Fruit fly (Drosophila melanogaster): ENCODE data around the gene Rop.

Gene Rop

DNA sequence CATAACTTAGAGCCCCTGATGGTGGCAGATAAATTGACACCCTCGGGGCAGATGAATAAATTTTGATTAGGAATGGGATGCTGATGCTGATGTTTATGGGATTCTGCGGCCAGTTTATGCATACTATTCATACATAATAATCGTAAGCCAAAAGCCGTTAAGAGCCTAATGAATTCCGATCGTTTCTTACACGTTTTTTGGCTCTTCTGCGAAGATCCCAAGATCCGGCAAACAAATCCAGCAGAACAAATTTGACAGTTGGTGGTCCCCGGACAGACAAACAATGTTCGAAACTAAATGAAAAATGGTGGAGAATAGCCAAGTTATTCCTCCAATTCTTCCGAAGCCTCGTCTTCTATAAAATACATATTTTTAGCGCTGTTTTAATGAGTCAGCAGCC lies 21.3 kb downstream of the Rop start:
- TF ChIP-seq CG17801 (GFP tag; optimal IDR thresholded peaks at IDR 0.05; ENCODE audit: partially characterized antibody) = no peak

- peak; percentile 45 for TF ChIP-seq CG17801 (GFP tag; optimal IDR thresholded peaks at IDR 0.05; ENCODE audit: partially characterized antibody)
These were observed 22.1 kb downstream of the Rop start for dm6 chr3L:4116490-4117367.

dm6 chr3L:4115701-4116100 lies 23.1 kb downstream of the Rop start:
- TF ChIP-seq CG17801 (GFP tag; optimal IDR thresholded peaks at IDR 0.05; ENCODE audit: partially characterized antibody) = no peak

dm6 chr3L:4115107-4115506 lies 23.7 kb downstream of the Rop start:
- TF ChIP-seq CG17801 (GFP tag; optimal IDR thresholded peaks at IDR 0.05; ENCODE audit: partially characterized antibody) = no peak

- TF ChIP-seq CG17801 (GFP tag; optimal IDR thresholded peaks at IDR 0.05; ENCODE audit: partially characterized antibody) = no peak
These were observed 24.8 kb downstream of the Rop start for dm6 chr3L:4113998-4114397.

dm6 chr3L:4110212-4110611 lies 28.6 kb downstream of the Rop start:
- TF ChIP-seq CG17801 (GFP tag; optimal IDR thresholded peaks at IDR 0.05; ENCODE audit: partially characterized antibody) = no peak

DNA sequence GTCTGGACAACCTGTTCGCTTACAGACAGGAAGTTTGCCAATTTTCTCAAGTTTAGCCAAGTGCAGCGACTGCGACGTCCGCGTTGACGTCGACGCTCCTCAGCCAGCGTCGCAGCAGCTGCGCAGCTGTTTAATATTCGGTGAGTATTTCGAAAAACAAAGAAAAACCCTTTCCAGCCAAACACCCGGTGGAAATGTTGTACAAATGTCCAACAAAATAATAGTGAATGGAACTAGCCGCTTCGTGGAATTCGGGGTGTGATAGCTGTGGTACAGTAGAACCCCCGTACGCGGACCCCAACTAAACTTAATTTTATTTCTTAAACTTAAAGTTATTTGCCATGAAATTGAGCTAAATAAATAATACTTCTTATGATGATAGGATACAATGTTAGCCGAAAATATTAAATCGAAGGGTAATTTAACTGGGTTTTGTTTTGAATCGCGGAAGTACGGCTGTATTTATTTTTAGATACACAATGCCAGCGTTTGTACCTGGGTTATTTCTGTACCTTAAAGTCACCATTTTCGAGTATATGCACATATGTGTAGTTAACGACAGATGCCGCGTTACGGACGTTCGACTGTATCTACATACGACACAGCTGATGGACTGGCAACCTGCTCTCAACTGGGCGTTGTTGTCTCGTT lies 29.8 kb downstream of the Rop start:
- TF ChIP-seq CG17801 (GFP tag; optimal IDR thresholded peaks at IDR 0.05; ENCODE audit: partially characterized antibody) = peak; percentile 22

DNA sequence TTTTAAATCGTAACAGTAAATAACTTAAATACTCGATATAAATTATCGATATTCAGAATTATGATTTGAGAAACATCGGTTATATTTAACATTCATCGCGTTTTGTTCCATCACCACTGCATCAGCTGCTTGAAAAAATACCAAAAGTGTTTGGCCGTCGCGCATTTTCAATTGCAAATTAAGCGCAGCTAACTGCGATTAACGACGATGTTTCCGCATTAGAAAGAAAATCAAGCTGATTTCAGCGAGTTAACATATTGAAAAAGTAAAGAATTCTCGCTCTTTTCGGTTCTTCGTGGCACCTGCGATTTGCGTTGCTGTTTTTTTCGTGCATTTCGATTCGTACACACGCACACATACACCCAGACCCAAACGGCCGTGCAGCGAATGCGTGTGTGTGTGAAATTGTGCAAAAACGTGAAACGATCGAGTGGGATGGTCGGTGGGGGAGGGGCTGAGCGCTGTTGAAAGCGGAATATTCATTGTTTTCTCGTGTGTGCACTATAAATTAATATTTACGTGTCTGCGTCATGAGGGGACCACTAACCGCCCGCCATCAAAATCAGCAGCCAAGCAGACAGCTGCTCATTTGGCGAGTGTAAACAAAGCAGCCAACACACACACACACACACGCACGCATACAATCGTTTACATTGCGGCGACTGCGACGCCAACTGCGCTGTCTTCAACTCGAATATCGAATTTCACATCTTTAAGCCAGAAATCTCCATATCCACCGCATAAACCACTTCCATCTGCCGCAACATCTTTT lies 30.5 kb downstream of the Rop start, which contains the start of gene Ack:
TSS of gene Ack (plus strand) at position 115 of the 772 bp plus-strand sequence.
- TF ChIP-seq CG17801 (GFP tag; optimal IDR thresholded peaks at IDR 0.05; ENCODE audit: partially characterized antibody) = no peak

DNA sequence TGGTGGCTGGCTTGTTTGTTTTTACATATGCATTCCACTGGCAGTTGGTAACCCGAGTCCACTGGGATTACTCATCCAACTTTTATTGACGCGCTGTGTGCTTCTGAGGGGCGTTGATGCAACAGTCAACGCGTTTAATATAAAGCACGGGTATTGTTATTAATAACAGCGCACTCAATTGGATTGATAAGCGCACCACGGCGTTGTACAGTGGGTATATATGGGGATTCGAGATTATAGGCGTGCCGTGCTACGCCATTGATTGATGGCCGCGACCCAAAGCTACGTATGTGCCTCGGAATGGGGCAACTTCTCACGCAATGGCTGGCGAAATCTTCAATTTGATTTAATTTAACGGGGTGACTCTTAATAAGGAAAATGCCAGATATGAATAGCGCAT lies 31.7 kb downstream of the Rop start:
- no peak for TF ChIP-seq CG17801 (GFP tag; optimal IDR thresholded peaks at IDR 0.05; ENCODE audit: partially characterized antibody)

dm6 chr3L:4103258-4104247 lies 35.2 kb downstream of the Rop start, which contains the start of gene Fit1:
Gene Fit1 (plus strand): TSS chr3L:4103564.
- TF ChIP-seq CG17801 (GFP tag; optimal IDR thresholded peaks at IDR 0.05; ENCODE audit: partially characterized antibody) = peak; percentile 35

dm6 chr3L:4102496-4103257 lies 36.1 kb downstream of the Rop start, which contains the start of gene CG14995:
Gene CG14995 (minus strand): TSS chr3L:4103256.
- TF ChIP-seq CG17801 (GFP tag; optimal IDR thresholded peaks at IDR 0.05; ENCODE audit: partially characterized antibody) = peak; percentile 72

DNA sequence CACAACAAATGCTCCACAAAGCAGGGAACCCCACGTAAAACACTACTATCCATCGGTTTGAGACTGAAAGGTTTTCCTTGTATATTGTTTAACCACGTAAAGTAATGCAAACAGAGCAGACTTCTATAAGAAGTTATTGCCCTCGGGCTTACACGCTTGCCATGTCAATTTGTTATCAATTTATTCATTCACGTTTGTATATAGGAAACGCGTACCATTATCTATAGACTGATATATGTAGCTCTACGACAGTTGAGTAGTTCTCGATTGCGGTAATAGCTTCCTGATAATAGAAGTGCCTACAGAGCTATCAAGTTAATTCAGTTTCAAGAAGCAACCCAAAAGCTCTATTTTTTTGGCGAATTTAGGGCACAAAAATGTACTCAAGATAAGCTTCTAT lies 39.6 kb downstream of the Rop start:
- no peak for TF ChIP-seq CG17801 (GFP tag; optimal IDR thresholded peaks at IDR 0.05; ENCODE audit: partially characterized antibody)

DNA sequence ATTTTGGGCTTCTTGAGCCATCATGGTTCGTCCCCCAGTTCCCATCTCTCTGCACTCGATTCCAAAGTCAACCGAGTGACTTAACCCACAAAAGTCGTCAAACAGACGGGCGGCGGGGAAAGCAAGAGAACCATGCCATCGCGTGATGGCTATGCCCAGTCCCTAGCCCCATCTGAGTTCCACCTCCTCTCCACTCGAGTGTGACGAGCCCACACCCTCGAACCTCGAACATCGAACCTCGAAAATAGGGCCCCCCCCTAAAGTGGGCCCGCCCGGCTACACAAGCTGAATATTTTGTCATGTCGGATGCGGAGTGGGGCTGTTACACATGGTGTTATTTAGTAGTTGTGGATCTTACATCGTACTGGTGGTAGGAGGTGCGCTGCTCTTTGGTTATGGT lies 42.2 kb downstream of the Rop start:
- no peak for TF ChIP-seq CG17801 (GFP tag; optimal IDR thresholded peaks at IDR 0.05; ENCODE audit: partially characterized antibody)
